Worm (Caenorhabditis elegans): ENCODE data around the gene ceh-24.

The ceh-24 gene

ce11 chrV:13796246-13796776 is 16.7 kb upstream of the ceh-24 start, which contains the start of gene twk-32:
twk-32 (plus strand) TSS chrV:13796641.
- TF ChIP-seq sea-1 (GFP tag; conservative IDR thresholded peaks at IDR 0.05): no peak
- TF ChIP-seq ama-1 (optimal IDR thresholded peaks at IDR 0.05): no peak
- no peak for TF ChIP-seq flt-1 (GFP tag; IDR thresholded peaks at IDR 0.05)
- no peak for TF ChIP-seq F13C5.2 (tag; optimal IDR thresholded peaks at IDR 0.05)
- no peak for TF ChIP-seq pes-1 (GFP tag; IDR thresholded peaks at IDR 0.05)
- no peak for TF ChIP-seq aly-1 (tag; optimal IDR thresholded peaks at IDR 0.05)
- TF ChIP-seq hmg-4 (GFP tag; optimal IDR thresholded peaks at IDR 0.05): no peak
- TF ChIP-seq ceh-36 (tag; optimal IDR thresholded peaks at IDR 0.05): no peak
- TF ChIP-seq tbx-37 (GFP tag; conservative IDR thresholded peaks at IDR 0.05): no peak
- no peak for TF ChIP-seq tra-4 (tag; optimal IDR thresholded peaks at IDR 0.05)
- TF ChIP-seq tbx-11 (GFP tag; IDR thresholded peaks at IDR 0.05): no peak
- no peak for TF ChIP-seq scrt-1 (GFP tag; IDR thresholded peaks at IDR 0.05)
- TF ChIP-seq ets-7 (tag; optimal IDR thresholded peaks at IDR 0.05): no peak
- TF ChIP-seq ceh-13 (GFP tag; optimal IDR thresholded peaks at IDR 0.05): no peak
- no peak for TF ChIP-seq hmbx-1 (tag; optimal IDR thresholded peaks at IDR 0.05)
- TF ChIP-seq B0310.2 (tag; optimal IDR thresholded peaks at IDR 0.05): no peak

ce11 chrV:13799190-13799589 is 13.8 kb upstream of the ceh-24 start:
- TF ChIP-seq aly-1 (tag; optimal IDR thresholded peaks at IDR 0.05) (no peak), flt-1 (GFP tag; IDR thresholded peaks at IDR 0.05) (no peak), tra-4 (tag; optimal IDR thresholded peaks at IDR 0.05) (no peak), hmg-4 (GFP tag; optimal IDR thresholded peaks at IDR 0.05) (no peak), sea-1 (GFP tag; conservative IDR thresholded peaks at IDR 0.05) (no peak), pes-1 (GFP tag; IDR thresholded peaks at IDR 0.05) (no peak), hmbx-1 (tag; optimal IDR thresholded peaks at IDR 0.05) (no peak), F13C5.2 (tag; optimal IDR thresholded peaks at IDR 0.05) (no peak), hnd-1 (tag; optimal IDR thresholded peaks at IDR 0.05) (no peak)

ce11 chrV:13803902-13804301 is 9.1 kb upstream of the ceh-24 start, which contains the start of gene swan-2:
swan-2 (minus strand) TSS chrV:13804281.
- 0 out of 2 replicates have a peak, but pooled peaks have one; percentile 40 for TF ChIP-seq sea-1 (GFP tag; conservative IDR thresholded peaks at IDR 0.05)
- TF ChIP-seq B0310.2 (tag; optimal IDR thresholded peaks at IDR 0.05): no peak
- TF ChIP-seq ets-7 (tag; optimal IDR thresholded peaks at IDR 0.05): no peak
- peak; percentile 22 for TF ChIP-seq ama-1 (optimal IDR thresholded peaks at IDR 0.05)

ce11 chrV:13807232-13807631 is 5.8 kb upstream of the ceh-24 start, which contains the start of gene swan-1:
swan-1 (minus strand) TSS chrV:13807237.
- TF ChIP-seq hmbx-1 (tag; optimal IDR thresholded peaks at IDR 0.05) (no peak), pes-1 (GFP tag; IDR thresholded peaks at IDR 0.05) (no peak), hnd-1 (tag; optimal IDR thresholded peaks at IDR 0.05) (no peak), ceh-36 (tag; optimal IDR thresholded peaks at IDR 0.05) (no peak), F13C5.2 (tag; optimal IDR thresholded peaks at IDR 0.05) (no peak), ets-7 (tag; optimal IDR thresholded peaks at IDR 0.05) (no peak), flt-1 (GFP tag; IDR thresholded peaks at IDR 0.05) (no peak), hmg-4 (GFP tag; optimal IDR thresholded peaks at IDR 0.05) (no peak), tbx-11 (GFP tag; IDR thresholded peaks at IDR 0.05) (no peak), B0310.2 (tag; optimal IDR thresholded peaks at IDR 0.05) (no peak), scrt-1 (GFP tag; IDR thresholded peaks at IDR 0.05) (no peak), ceh-13 (GFP tag; optimal IDR thresholded peaks at IDR 0.05) (no peak), sea-1 (GFP tag; conservative IDR thresholded peaks at IDR 0.05) (no peak), ama-1 (optimal IDR thresholded peaks at IDR 0.05) (no peak), tra-4 (tag; optimal IDR thresholded peaks at IDR 0.05) (no peak), tbx-37 (GFP tag; conservative IDR thresholded peaks at IDR 0.05) (no peak), aly-1 (tag; optimal IDR thresholded peaks at IDR 0.05) (no peak)

- TF ChIP-seq aly-1 (tag; optimal IDR thresholded peaks at IDR 0.05): peak; percentile 63
- TF ChIP-seq tbx-37 (GFP tag; conservative IDR thresholded peaks at IDR 0.05): no peak
- TF ChIP-seq hmg-4 (GFP tag; optimal IDR thresholded peaks at IDR 0.05): peak; percentile 88
- peak; percentile 44 for TF ChIP-seq F13C5.2 (tag; optimal IDR thresholded peaks at IDR 0.05)
- TF ChIP-seq ceh-13 (GFP tag; optimal IDR thresholded peaks at IDR 0.05): no peak
Measured at ce11 chrV:13808462-13808867, 4.6 kb upstream of the ceh-24 start.

- TF ChIP-seq tbx-11 (GFP tag; IDR thresholded peaks at IDR 0.05): no peak
- TF ChIP-seq ama-1 (optimal IDR thresholded peaks at IDR 0.05): no peak
- TF ChIP-seq aly-1 (tag; optimal IDR thresholded peaks at IDR 0.05): no peak
- TF ChIP-seq tbx-37 (GFP tag; conservative IDR thresholded peaks at IDR 0.05): no peak
- TF ChIP-seq tra-4 (tag; optimal IDR thresholded peaks at IDR 0.05): no peak
- no peak for TF ChIP-seq ceh-36 (tag; optimal IDR thresholded peaks at IDR 0.05)
- TF ChIP-seq hmg-4 (GFP tag; optimal IDR thresholded peaks at IDR 0.05): no peak
- TF ChIP-seq F13C5.2 (tag; optimal IDR thresholded peaks at IDR 0.05): no peak
- no peak for TF ChIP-seq hmbx-1 (tag; optimal IDR thresholded peaks at IDR 0.05)
- TF ChIP-seq hnd-1 (tag; optimal IDR thresholded peaks at IDR 0.05): no peak
- TF ChIP-seq pes-1 (GFP tag; IDR thresholded peaks at IDR 0.05): no peak
- TF ChIP-seq scrt-1 (GFP tag; IDR thresholded peaks at IDR 0.05): no peak
- no peak for TF ChIP-seq ets-7 (tag; optimal IDR thresholded peaks at IDR 0.05)
- TF ChIP-seq ceh-13 (GFP tag; optimal IDR thresholded peaks at IDR 0.05): no peak
- no peak for TF ChIP-seq flt-1 (GFP tag; IDR thresholded peaks at IDR 0.05)
- no peak for TF ChIP-seq sea-1 (GFP tag; conservative IDR thresholded peaks at IDR 0.05)
- no peak for TF ChIP-seq B0310.2 (tag; optimal IDR thresholded peaks at IDR 0.05)
Measured at ce11 chrV:13812330-13812729, 701 bp upstream of the ceh-24 start.

- TF ChIP-seq hmbx-1 (tag; optimal IDR thresholded peaks at IDR 0.05) (no peak), B0310.2 (tag; optimal IDR thresholded peaks at IDR 0.05) (no peak), hnd-1 (tag; optimal IDR thresholded peaks at IDR 0.05) (no peak), sea-1 (GFP tag; conservative IDR thresholded peaks at IDR 0.05) (no peak), flt-1 (GFP tag; IDR thresholded peaks at IDR 0.05) (no peak), tbx-37 (GFP tag; conservative IDR thresholded peaks at IDR 0.05) (no peak), pes-1 (GFP tag; IDR thresholded peaks at IDR 0.05) (no peak), aly-1 (tag; optimal IDR thresholded peaks at IDR 0.05) (no peak), tbx-11 (GFP tag; IDR thresholded peaks at IDR 0.05) (no peak), ama-1 (optimal IDR thresholded peaks at IDR 0.05) (no peak), F13C5.2 (tag; optimal IDR thresholded peaks at IDR 0.05) (no peak), ets-7 (tag; optimal IDR thresholded peaks at IDR 0.05) (no peak), hmg-4 (GFP tag; optimal IDR thresholded peaks at IDR 0.05) (no peak), ceh-13 (GFP tag; optimal IDR thresholded peaks at IDR 0.05) (no peak), ceh-36 (tag; optimal IDR thresholded peaks at IDR 0.05) (no peak), scrt-1 (GFP tag; IDR thresholded peaks at IDR 0.05) (no peak), tra-4 (tag; optimal IDR thresholded peaks at IDR 0.05) (no peak)
Measured at ce11 chrV:13816877-13817276, 3.8 kb downstream of the ceh-24 start, which contains the start of gene F55B12.2. F55B12.2 (minus strand) TSS chrV:13816977.
